Worm (Caenorhabditis elegans) whole organism, late embryonic: ENCODE measurements around the gene dhcr-7.

Experiments
- che-1 ChIP-seq: sonication (generic microtip); optimal IDR thresholded peaks from 2 replicates; lab custom pipeline; 2016; ENCODE audit warnings: mild to moderate bottlenecking, missing genetic modification characterization, missing compliant biosample characterization
- unc-3 ChIP-seq, 2 experiments: fragments of 200-800 bp in 1 of 2; sonication (Bioruptor generic) in 1 of 2; sonication (generic microtip) in 1 of 2; conservative IDR thresholded peaks in 1 of 2; optimal IDR thresholded peaks in 1 of 2; 2 replicates each; pipeline versions ENCODE4 v1.3.6 to Lab custom; 2016 to 2022; ENCODE audit warnings: missing compliant biosample characterization in 2 of 2, missing genetic modification characterization in 2 of 2, missing genetic modification reagents in 1 of 2

ce11 chrV:20457155-20457554, 28.0 kb downstream of the dhcr-7 start:
- TF ChIP-seq che-1 (tag; lab: Kevin White, UChicago) = no peak
- TF ChIP-seq unc-3 (GFP tag; conservative IDR thresholded peaks at IDR 0.05; lab: Robert Waterston, UW) = no peak
- no peak for TF ChIP-seq unc-3 (tag; optimal IDR thresholded peaks at IDR 0.05; lab: Kevin White, UChicago)
